Worm (Caenorhabditis elegans) whole organism, L3 larva: ENCODE data around the gene erd-2.2.

Experiments used
- ama-1 ChIP-seq: fragments of 150-350 bp; optimal IDR thresholded peaks from 2 replicates; lab custom pipeline; 2018
- ceh-28 ChIP-seq: fragments of 150-350 bp; optimal IDR thresholded peaks from 2 replicates; lab custom pipeline; 2014; ENCODE audit warnings: missing biosample characterization, missing genetic modification reagents, missing genetic modification characterization
- fkh-10 ChIP-seq: sonication (generic microtip); optimal IDR thresholded peaks from 2 replicates; lab custom pipeline; 2017; ENCODE audit warnings: missing biosample characterization, missing genetic modification reagents, missing genetic modification characterization
- lin-39 ChIP-seq: fragments of 150-350 bp; optimal IDR thresholded peaks from 2 replicates; lab custom pipeline; 2018; ENCODE audit warnings: missing biosample characterization, missing genetic modification reagents, missing genetic modification characterization
- nfya-1 ChIP-seq: sonication (generic microtip); optimal IDR thresholded peaks from 2 replicates; lab custom pipeline; 2017; ENCODE audit warnings: missing genetic modification characterization, mild to moderate bottlenecking, missing compliant biosample characterization, antibody characterized with exemption, moderate library complexity; ENCODE audit not compliant: insufficient read depth
- nhr-12 ChIP-seq: fragments of 150-350 bp; optimal IDR thresholded peaks from 2 replicates; lab custom pipeline; 2014; ENCODE audit warnings: missing biosample characterization, missing genetic modification characterization
- nhr-23 ChIP-seq: fragments of 150-350 bp; optimal IDR thresholded peaks from 2 replicates; lab custom pipeline; 2014; ENCODE audit warnings: missing biosample characterization, missing genetic modification reagents, missing genetic modification characterization
- nhr-28 ChIP-seq: fragments of 150-350 bp; optimal IDR thresholded peaks from 2 replicates; lab custom pipeline; 2014; ENCODE audit warnings: missing biosample characterization, missing genetic modification characterization
- pha-4 ChIP-seq: fragments of 150-350 bp; optimal IDR thresholded peaks from 2 replicates; lab custom pipeline; 2014; ENCODE audit warnings: missing biosample characterization, missing genetic modification reagents, missing genetic modification characterization
- pqm-1 ChIP-seq: fragments of 150-350 bp; optimal IDR thresholded peaks from 2 replicates; lab custom pipeline; 2017; ENCODE audit warnings: missing biosample characterization, missing genetic modification characterization, inconsistent platforms
- sea-2 ChIP-seq: fragments of 150-350 bp; sonication (generic microtip); optimal IDR thresholded peaks from 4 replicates; lab custom pipeline; 2014; ENCODE audit warnings: missing biosample characterization, missing genetic modification reagents, missing genetic modification characterization

- TF ChIP-seq pqm-1 (tag; lab: Kevin White, UChicago) = peak; percentile 61
- no peak for TF ChIP-seq ceh-28 (tag; lab: Kevin White, UChicago)
- no peak for TF ChIP-seq sea-2 (GFP tag; lab: Kevin White, UChicago)
- TF ChIP-seq ama-1 (lab: Kevin White, UChicago) = no peak
- no peak for TF ChIP-seq nfya-1 (tag; lab: Kevin White, UChicago)
- TF ChIP-seq nhr-12 = no peak
- no peak for TF ChIP-seq fkh-10 (GFP tag; lab: Kevin White, UChicago)
- TF ChIP-seq lin-39 (tag; lab: Kevin White, UChicago) = no peak
- no peak for TF ChIP-seq nhr-28 (tag; lab: Kevin White, UChicago)
- no peak for TF ChIP-seq pha-4
- TF ChIP-seq nhr-23 (tag; lab: Kevin White, UChicago) = no peak
Observed at ce11 chrIII:5863774-5864173, 43.1 kb upstream of the erd-2.2 start, which contains the start of gene dnpp-1.
